Fruit fly (Drosophila melanogaster) Kc167 (cell line): ENCODE results near the gene SoYb.

Source experiments
- Myc ChIP-seq: fragments of >200 bp; optimal IDR thresholded peaks from 2 replicates; lab custom pipeline; 2017; ENCODE audit warnings: missing external identifiers
- Sin3A ChIP-seq: fragments of >200 bp; optimal IDR thresholded peaks from 2 replicates; lab custom pipeline; 2018; ENCODE audit warnings: missing external identifiers
- h ChIP-seq: fragments of >200 bp; optimal IDR thresholded peaks from 3 replicates; lab custom pipeline; 2018; ENCODE audit warnings: missing external identifiers
- insv ChIP-seq: fragments of >200 bp; optimal IDR thresholded peaks from 3 replicates; lab custom pipeline; 2018; ENCODE audit warnings: missing external identifiers
- psq ChIP-seq: fragments of >200 bp; optimal IDR thresholded peaks from 2 replicates; lab custom pipeline; 2017; ENCODE audit warnings: missing external identifiers
- ttk ChIP-seq: sonication (Bioruptor generic); optimal IDR thresholded peaks from 2 replicates; lab custom pipeline; 2017; ENCODE audit warnings: missing external identifiers

The SoYb gene

DNA sequence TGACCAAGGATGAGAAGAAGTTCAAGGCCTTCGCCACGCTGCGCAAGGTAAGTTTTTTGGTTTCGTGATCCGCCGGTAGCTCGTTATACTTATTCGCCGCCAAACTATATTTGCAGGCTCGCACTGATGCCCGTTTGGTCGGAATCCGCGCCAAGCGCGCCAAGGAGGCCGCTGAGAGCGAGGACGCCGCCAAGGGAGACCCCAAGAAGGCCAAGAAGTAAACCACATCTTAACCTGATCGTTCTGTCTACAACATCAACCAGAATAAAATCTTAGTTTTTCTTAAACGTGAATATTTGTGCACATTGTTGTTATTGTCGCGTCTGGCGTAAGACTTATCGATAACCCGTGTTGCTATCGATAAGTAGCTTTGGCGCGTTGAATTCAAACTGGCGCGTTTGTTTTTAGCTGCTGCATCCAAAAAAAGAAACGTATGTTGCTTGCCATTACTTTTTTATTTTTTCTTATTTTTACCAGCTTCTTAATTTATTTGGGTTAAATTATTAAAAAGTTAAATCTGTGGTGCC lies 34.3 kb downstream of the SoYb start:
- no peak for TF ChIP-seq psq (lab: Kevin White, UChicago)
- no peak for TF ChIP-seq Sin3A
- no peak for TF ChIP-seq Myc (lab: Kevin White, UChicago)
- no peak for TF ChIP-seq ttk
- no peak for TF ChIP-seq insv (lab: Kevin White, UChicago)
- no peak for TF ChIP-seq h (lab: Kevin White, UChicago)

DNA sequence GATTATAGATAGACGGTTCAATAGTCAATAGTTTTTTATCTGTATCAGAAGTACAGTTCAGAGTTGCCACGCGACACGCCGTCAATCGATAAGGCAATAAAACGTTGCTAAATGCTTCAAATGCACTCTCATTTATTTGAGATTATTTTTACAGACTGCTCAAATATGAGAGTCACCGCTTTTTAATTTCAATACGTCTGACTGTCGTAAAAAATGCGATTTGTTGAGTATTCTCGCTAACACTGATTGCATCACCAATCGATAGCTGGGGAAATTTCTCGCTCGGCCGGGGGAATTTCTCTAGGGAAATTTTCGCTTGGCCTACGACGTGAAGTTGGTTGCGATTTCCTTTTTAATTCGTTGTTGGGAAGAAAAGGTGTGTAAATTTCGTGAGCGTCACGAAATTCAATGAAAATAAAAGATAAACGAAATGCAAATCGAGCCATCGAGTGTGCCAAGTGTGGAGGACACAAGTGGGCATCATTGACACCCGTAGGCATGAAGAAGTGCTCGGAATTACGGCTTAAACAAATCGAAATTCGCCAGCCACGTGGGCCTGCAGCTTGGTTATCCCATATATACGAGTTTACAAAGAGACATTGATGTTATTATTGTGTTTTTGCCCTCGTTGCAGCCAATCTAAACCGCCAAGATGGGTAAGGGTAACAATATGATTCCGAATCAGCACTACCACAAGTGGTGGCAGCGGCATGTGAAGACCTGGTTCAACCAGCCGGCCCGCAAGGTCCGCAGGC lies 35.4 kb downstream of the SoYb start, which contains the start of the genes Dref and RpL13:
Dref (minus strand) TSS at position 247 of the 755 bp plus-strand sequence.
RpL13 (plus strand) TSS at position 331 of the 755 bp plus-strand sequence.
- TF ChIP-seq insv (lab: Kevin White, UChicago) (no peak), Sin3A (no peak)

DNA sequence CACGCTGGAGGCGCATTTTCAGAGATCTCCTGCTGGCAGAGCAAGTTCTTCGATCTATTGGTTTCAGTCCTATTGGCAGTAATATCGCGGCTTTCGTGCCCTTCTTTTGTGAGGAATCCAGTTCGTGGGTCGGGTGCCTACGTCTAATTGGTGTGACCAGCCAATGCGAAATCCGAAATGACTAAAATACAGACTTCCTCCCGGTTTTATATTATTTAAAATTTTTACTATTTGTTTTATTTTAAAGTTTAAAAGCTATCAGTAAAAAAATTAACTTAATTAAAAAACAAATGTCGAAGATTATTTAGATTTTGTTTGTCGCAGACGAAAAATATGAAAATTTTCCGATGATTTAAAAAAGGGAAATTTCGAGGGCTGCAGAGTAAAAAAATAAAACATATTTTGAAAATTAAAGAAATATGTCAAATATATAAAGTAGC lies 38.9 kb downstream of the SoYb start, which contains the start of gene CG5850:
CG5850 (minus strand) TSS at position 347 of the 440 bp plus-strand sequence.
- TF ChIP-seq psq (lab: Kevin White, UChicago), result no peak
- no peak for TF ChIP-seq Myc (lab: Kevin White, UChicago)

DNA sequence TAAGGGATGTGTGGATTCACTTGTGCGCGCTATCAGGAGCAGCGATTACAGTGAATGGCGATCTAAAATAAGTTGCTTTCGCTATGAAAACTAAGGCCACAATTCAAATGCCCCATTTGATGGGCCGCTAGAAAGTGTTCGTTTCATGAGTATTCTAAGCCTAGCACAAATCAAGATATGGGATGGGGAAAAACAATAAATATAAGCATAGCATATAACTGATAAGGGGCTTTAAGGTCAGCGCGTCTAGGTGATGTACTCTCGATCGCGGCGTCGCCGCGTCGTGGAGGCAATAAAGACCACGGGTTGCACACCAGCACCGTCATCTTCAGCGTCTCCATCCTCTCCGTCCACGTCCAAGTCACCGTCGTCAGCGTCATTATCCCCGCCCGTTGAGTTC lies 41.8 kb downstream of the SoYb start:
- TF ChIP-seq h (lab: Kevin White, UChicago), result no peak
- TF ChIP-seq Myc (lab: Kevin White, UChicago), result no peak
- TF ChIP-seq Sin3A, result no peak

DNA sequence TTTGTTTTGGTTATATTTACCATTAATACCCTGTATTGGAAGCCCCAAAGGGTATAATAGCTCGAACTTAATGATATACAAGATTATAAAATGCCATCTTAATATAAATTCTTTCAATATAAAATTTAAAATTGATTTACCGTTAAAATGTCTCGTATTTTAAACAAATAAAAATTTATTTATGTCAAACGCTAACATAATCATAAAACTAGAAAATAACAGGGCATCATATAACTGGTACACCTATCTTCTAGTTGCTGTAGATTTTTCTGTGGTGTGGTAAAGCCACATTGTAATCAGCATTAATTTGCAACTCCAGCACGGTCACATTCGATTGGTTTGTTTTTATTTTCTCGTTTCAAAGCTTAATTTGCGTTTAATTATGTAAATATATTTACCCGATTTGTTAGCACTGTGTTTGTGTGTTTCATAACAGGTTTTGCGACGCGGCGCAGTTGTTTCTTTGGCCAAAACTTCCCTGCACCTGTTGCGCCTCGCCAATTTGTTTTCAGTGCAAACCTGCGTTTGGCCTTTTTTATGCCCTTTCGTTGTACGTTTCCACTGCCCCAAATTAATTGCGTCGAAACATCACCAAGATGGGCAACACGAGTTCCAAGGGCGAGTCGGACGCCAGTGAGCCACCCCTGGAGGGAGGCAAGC lies 45.4 kb downstream of the SoYb start, which contains the start of the genes CG4658 and CG5846:
CG4658 (plus strand) TSS at position 140 of the 660 bp plus-strand sequence.
CG5846 (minus strand) TSS at position 245 of the 660 bp plus-strand sequence.
- TF ChIP-seq h (lab: Kevin White, UChicago), result no peak
- no peak for TF ChIP-seq ttk
- TF ChIP-seq psq (lab: Kevin White, UChicago), result no peak

DNA sequence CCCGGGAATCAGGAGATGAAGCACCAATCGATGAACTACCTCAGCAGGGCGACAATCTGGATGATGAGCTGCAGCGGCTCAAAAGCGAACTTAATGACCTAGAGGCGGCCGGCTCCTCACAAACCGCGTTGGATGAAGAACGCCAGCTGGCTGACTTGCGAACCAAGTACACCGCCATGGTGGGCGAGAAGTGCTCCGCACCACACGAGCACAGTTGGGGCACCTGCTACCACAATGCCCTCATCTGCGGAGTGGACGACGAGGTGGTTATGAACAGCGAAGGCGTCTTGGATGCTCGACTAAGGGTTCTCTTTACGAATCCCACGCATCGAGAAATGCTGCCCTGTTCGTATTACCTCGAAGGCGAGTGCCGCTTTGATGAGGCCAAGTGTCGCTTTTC lies 47.8 kb downstream of the SoYb start:
- TF ChIP-seq Sin3A (no peak), Myc (lab: Kevin White, UChicago) (no peak), h (lab: Kevin White, UChicago) (no peak), psq (lab: Kevin White, UChicago) (no peak), insv (lab: Kevin White, UChicago) (no peak), ttk (no peak)

DNA sequence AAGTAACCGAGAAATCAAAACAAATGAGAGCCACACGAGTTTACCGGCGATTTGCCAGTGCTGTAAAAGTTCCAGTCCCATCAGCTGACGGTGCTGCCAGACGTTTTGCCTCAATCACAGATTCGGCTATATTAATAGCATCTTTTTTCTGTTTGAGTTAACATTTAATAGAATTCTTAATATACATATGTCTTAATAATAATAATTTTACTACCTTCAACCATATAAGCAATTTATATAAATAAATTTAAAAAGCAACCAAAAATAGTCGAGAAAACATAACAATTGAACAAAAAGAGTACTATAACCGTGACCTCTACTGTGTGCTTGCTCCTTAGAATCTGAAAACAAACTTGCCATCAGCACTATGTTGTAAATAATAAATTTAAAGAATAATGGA lies 48.4 kb downstream of the SoYb start, which contains the start of the genes CG13126 and CG4709:
CG13126 (minus strand) TSS at position 63 of the 400 bp plus-strand sequence.
CG4709 (plus strand) TSS at position 207 of the 400 bp plus-strand sequence.
- TF ChIP-seq Myc (lab: Kevin White, UChicago) (no peak), ttk (no peak), insv (lab: Kevin White, UChicago) (no peak), psq (lab: Kevin White, UChicago) (no peak), Sin3A (no peak), h (lab: Kevin White, UChicago) (no peak)

DNA sequence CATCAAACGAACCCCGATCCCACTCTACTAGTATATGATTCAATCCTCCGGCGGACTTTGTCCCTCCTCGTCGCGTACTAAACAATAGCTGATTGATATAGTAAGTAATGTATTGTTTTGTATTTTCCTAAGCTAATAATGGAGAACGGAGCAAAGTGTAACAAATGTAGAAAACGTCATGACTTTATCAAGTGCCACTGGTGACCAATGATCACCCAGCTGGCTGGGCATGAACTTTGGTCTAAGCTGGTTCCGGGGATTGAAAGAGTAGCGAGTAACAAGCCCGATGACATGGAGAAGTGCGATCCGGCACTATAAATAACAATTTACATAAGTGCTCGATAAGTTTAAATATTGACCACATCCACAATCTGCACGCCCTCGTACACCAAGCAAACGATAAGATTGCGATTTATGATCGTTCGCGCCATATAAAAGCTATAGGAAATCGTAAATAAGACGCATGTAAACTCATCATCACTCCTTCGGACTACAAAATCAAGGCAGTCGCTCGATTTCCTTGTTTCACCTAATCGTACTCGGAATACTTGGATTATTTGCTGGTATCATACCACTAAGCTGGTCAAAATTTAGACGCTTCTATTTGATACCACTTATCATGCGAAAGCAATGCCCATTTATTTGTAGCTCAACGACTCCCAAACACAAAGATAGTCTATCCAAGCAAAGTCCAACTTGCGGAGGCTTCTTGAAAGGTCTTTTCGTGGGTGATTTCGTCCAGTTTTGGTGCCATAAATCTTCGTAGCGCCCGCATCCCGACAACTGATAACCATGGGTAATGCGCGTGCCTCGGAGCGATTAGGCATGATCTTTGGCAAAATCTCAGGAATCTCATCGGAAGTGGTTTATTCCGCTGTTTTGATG lies 53.1 kb downstream of the SoYb start:
- no peak for TF ChIP-seq Myc (lab: Kevin White, UChicago)
- no peak for TF ChIP-seq Sin3A
- TF ChIP-seq h (lab: Kevin White, UChicago), result no peak
- TF ChIP-seq psq (lab: Kevin White, UChicago), result no peak
- TF ChIP-seq ttk, result no peak
- TF ChIP-seq insv (lab: Kevin White, UChicago), result no peak

DNA sequence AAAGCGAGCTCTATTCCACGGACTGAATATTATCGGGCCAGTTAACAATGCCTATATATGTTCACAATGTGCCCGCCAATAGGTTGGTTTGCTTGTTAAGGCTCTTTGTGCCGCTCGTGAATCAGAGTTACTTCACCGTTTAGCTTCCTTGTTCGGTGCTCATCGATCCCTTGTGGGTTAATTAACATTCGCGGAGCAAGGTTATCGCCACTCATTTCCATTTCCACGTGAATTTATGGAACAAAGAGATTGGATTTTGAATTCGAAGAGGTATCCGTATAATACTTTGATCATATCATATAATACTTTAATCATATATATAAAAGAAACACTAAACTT lies 54.0 kb downstream of the SoYb start:
- TF ChIP-seq Myc (lab: Kevin White, UChicago) (no peak), h (lab: Kevin White, UChicago) (no peak), insv (lab: Kevin White, UChicago) (no peak), Sin3A (no peak), ttk (no peak), psq (lab: Kevin White, UChicago) (no peak)

DNA sequence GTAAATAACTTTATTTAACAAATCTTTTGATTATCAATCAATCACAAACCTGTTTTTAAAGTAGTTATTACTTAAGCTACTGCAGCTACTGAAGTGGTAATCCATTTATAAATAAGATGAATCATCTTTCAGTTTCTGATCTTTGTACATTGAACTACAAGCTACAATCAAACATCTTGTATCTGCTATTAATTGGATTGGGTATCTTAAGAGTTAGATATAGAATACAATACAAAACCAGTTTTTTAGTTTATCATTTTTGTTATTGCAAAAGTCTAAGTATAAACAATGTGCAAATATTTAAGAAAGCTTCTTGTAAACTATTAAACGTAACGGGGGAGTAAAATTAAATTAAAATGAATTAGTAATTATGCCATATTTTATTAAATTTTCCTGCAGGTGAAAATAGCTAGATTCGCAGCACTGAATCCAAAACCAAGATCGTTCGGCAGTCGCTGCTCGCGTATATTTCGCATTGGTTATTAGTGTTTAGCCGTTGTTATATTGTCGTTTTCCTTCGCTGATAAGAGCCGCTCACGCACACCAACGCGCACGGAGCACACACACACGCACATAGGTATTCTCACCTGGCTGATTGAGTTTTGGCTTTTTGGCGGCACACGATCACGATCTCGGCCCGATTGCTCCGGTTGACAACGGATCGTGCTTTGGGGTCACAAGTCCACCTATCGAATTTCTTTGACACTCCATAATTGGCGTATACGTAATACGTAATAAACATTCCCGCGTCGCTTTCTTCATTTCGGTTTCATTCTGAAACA lies 54.6 kb downstream of the SoYb start:
- no peak for TF ChIP-seq psq (lab: Kevin White, UChicago)
- TF ChIP-seq Sin3A, result no peak
- no peak for TF ChIP-seq h (lab: Kevin White, UChicago)
- TF ChIP-seq insv (lab: Kevin White, UChicago), result no peak
- TF ChIP-seq Myc (lab: Kevin White, UChicago), result no peak
- no peak for TF ChIP-seq ttk

DNA sequence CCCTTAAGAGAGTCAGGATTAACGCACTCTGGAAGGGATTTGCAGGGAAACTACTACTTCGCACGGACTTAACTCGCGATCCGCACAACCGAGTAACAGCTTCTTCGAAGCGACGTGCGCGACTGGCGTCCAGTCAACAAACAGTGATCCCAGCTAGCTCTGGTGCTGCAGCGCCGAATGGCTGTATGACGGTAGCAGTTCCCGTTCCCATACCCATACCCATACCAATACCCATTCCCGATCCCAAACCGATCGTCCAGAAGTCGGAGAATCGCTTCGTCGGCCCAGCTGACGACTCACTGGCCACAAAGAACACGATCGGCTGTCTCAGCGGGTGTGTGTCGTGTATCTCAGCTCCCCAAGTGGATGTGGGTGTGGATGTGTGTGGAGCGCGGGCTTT lies 55.3 kb downstream of the SoYb start, which contains the start of gene CG5853:
CG5853 (minus strand) TSS at position 384 of the 400 bp plus-strand sequence.
- TF ChIP-seq ttk, result no peak
- TF ChIP-seq h (lab: Kevin White, UChicago), result no peak
- no peak for TF ChIP-seq insv (lab: Kevin White, UChicago)
- no peak for TF ChIP-seq Myc (lab: Kevin White, UChicago)
- TF ChIP-seq Sin3A, result no peak
